Worm (Caenorhabditis elegans) whole organism, L4/young adult: Measurements from ENCODE around the gene C39F7.5.

Experiments used
- W03F9.2 ChIP-seq: fragments of 150-350 bp; optimal IDR thresholded peaks from 2 replicates; lab custom pipeline; 2014; ENCODE audit warnings: missing biosample characterization, missing genetic modification characterization
- dao-5 ChIP-seq: sonication (generic microtip); optimal IDR thresholded peaks from 2 replicates; lab custom pipeline; 2016; ENCODE audit warnings: missing genotype, missing genetic modification characterization, moderate library complexity, missing compliant biosample characterization
- him-1 ChIP-seq: sonication (generic microtip); optimal IDR thresholded peaks from 2 replicates; lab custom pipeline; 2016; ENCODE audit warnings: missing genotype, missing genetic modification reagents, missing genetic modification characterization, missing compliant biosample characterization

C39F7.5 gene

DNA sequence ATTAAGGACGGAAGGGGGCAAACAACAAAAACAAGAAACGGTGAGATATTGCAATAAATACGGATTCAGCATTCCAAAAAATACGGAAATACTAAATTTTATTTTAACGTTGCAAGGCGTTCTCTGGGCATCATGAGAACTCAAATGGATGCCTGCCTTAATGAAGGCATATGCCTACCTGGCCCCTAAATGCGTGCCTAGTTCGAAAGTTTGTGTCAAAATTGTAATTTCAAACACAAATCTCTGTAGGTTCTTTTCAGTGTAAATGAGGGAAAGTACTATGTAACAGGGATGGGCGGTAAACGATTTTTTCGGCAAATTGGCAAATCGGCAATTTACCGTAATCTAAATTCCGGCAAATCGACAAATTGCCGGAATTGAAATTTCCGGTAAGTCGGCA, 37.5 kb downstream of the C39F7.5 start:
- no peak for TF ChIP-seq dao-5 (tag; lab: Kevin White, UChicago)
- no peak for TF ChIP-seq him-1 (tag; lab: Kevin White, UChicago)
- no peak for TF ChIP-seq W03F9.2 (tag; lab: Kevin White, UChicago)

ce11 chrV:1305846-1306245, 41.3 kb downstream of the C39F7.5 start:
- TF ChIP-seq him-1 (tag; lab: Kevin White, UChicago) (no peak), dao-5 (tag; lab: Kevin White, UChicago) (no peak), W03F9.2 (tag; lab: Kevin White, UChicago) (no peak)

- TF ChIP-seq dao-5 (tag; lab: Kevin White, UChicago) (no peak), W03F9.2 (tag; lab: Kevin White, UChicago) (no peak), him-1 (tag; lab: Kevin White, UChicago) (no peak)
Observed at ce11 chrV:1307730-1308129, 43.2 kb downstream of the C39F7.5 start.

- no peak for TF ChIP-seq W03F9.2 (tag; lab: Kevin White, UChicago)
- TF ChIP-seq him-1 (tag; lab: Kevin White, UChicago) = no peak
- TF ChIP-seq dao-5 (tag; lab: Kevin White, UChicago) = no peak
Observed at ce11 chrV:1313274-1313673, 48.7 kb downstream of the C39F7.5 start.

- TF ChIP-seq dao-5 (tag; lab: Kevin White, UChicago) = no peak
- TF ChIP-seq W03F9.2 (tag; lab: Kevin White, UChicago) = no peak
- TF ChIP-seq him-1 (tag; lab: Kevin White, UChicago) = no peak
Observed at ce11 chrV:1314819-1315218, 50.2 kb downstream of the C39F7.5 start, which contains the start of gene F16B3.2. Gene F16B3.2, plus strand, starts transcription at chrV:1315119.

- TF ChIP-seq dao-5 (tag; lab: Kevin White, UChicago) (no peak), W03F9.2 (tag; lab: Kevin White, UChicago) (no peak), him-1 (tag; lab: Kevin White, UChicago) (no peak)
Observed at ce11 chrV:1317869-1318354, 53.3 kb downstream of the C39F7.5 start, which contains the start of gene F16B3.3. Gene F16B3.3, minus strand, starts transcription at chrV:1317919.
